Fruit fly (Drosophila melanogaster): ENCODE results near the gene CG7164.

The CG7164 gene

DNA sequence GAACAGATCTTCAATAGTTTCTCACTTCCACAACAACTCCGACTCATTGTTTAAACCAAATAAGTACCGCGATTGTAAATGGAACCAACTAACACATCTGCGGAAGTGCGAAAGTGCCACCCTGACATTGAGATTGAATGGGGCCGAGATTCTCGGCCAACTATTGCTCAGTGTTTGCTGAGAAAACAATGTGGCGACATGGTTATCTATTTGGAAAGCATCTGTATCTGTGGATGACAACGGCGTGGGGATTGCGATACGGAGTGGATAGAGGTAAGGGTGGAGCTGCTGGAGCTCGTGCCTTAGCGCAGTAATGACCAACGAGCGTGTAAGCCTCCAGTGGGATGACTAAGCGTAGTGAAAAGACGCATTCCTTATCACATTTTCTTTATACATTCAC lies 6.0 kb upstream of the CG7164 start:
- no peak for TF ChIP-seq Vsx2 (GFP tag; optimal IDR thresholded peaks at IDR 0.05; ENCODE audit: partially characterized antibody)
- no peak for TF ChIP-seq CrebA (GFP tag; optimal IDR thresholded peaks at IDR 0.05; ENCODE audit: borderline replicate concordance)
- no peak for TF ChIP-seq br (GFP tag; optimal IDR thresholded peaks at IDR 0.05)
- TF ChIP-seq Abd-B (GFP tag; optimal IDR thresholded peaks at IDR 0.05) = no peak
- no peak for TF ChIP-seq h (GFP tag; optimal IDR thresholded peaks at IDR 0.05)
- TF ChIP-seq Hnf4 (GFP tag; optimal IDR thresholded peaks at IDR 0.05) = no peak
- no peak for TF ChIP-seq Mio (GFP tag; optimal IDR thresholded peaks at IDR 0.05)
- no peak for TF ChIP-seq Dif (GFP tag; optimal IDR thresholded peaks at IDR 0.05; ENCODE audit: partially characterized antibody)
- no peak for TF ChIP-seq sv (GFP tag; optimal IDR thresholded peaks at IDR 0.05)
- TF ChIP-seq psq (GFP tag; optimal IDR thresholded peaks at IDR 0.05) = no peak
- TF ChIP-seq sage (GFP tag; optimal IDR thresholded peaks at IDR 0.05) = no peak

DNA sequence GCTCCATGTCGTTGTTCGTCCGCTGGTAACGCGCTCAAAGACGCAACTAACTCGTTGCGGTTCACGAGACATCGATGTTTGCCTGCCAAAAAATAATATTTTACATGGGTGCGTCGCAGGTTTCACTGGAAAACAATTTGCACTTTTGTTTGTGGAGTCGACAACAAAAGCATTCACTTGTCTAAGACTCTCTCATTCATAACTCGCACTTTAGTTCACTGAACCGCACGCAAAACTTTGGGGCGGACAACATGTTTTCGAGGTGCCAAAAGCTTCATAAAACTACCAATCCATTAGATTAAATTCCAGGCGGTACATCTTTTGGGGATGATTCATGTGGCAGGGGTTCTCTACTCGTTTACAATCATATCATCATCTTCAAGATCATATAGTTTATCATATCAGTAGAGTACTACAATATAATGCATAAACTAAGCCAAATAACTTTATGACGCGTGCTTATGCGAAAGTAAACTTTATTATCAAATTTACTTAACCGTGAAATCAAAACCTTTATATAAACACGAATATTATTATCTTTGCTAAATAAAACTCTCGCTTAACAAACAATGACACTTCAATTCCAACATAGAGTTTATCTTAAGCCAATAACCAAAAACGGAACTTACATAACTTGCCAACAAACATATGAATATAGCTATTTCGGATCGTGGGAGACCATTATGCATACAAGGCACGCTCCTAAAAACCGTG lies 3.1 kb upstream of the CG7164 start, which contains the start of gene CG7179:
Gene CG7179 (minus strand): TSS at position 51 of the 714 bp plus-strand sequence.
- TF ChIP-seq Mio (GFP tag; optimal IDR thresholded peaks at IDR 0.05) = no peak
- TF ChIP-seq pan (optimal IDR thresholded peaks at IDR 0.05) = no peak
- TF ChIP-seq foxo (GFP tag; optimal IDR thresholded peaks at IDR 0.05) = no peak
- TF ChIP-seq rgr (GFP tag; optimal IDR thresholded peaks at IDR 0.05) = no peak
- TF ChIP-seq dsf (GFP tag; optimal IDR thresholded peaks at IDR 0.05; ENCODE audit: borderline replicate concordance) = no peak
- TF ChIP-seq Hr78 (GFP tag; optimal IDR thresholded peaks at IDR 0.05) = no peak

DNA sequence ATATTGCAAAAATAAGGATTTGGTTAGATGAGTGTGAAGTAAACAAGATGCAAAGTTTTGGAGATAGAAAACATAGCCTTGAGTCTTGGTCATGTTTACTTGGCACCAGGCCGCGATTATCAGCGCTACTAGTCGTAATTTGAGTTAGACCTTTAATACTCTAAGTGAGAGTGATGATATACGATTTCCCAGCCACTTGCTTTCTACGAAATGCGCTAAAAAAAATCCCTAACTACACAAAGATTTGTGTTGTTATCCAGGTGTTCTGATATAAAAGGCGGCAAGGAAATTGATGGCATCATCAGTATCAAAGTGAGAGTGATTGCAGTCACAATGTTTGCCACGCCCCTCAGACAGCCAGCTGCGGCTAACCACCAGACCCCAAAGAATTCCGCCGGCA lies 1.5 kb upstream of the CG7164 start, which contains the start of gene Uro:
Gene Uro (plus strand): TSS at position 301 of the 400 bp plus-strand sequence.
- TF ChIP-seq Dfd (GFP tag; optimal IDR thresholded peaks at IDR 0.05) (no peak), rgr (GFP tag; optimal IDR thresholded peaks at IDR 0.05) (no peak), Hr78 (GFP tag; optimal IDR thresholded peaks at IDR 0.05) (no peak)

DNA sequence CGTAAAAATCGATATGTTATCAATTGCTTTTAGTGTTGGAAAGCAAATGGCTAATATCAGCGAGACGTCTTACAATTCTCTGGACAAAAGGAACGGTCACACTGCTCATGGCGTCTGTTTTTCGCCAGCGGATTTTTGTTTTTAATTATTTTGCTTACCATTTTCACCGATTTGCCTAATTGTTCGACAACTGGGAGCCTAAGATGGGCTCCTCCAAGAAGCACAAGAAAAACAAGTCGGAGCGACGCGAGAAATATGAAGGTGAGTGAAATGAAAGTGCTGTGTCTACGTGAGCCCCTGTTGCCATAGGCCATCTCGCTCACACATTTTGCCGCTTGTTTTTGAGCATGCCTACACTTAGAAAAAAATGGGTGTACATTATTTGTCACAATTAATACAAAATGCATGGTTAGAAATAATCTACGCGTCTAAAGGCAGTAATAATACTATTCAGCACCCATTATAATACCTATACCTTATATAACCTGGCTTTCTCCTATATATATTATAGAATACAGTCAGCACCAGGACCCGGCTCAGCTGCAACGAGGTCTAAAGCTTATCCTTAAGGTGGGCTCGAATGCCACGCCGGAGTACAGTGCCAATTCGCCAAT lies 1.6 kb downstream of the CG7164 start, which contains the start of gene Brd7-9:
Gene Brd7-9 (plus strand): TSS at position 78 of the 614 bp plus-strand sequence.
- peak; percentile 58 for TF ChIP-seq OdsH (GFP tag; optimal IDR thresholded peaks at IDR 0.05)
- no peak for TF ChIP-seq N (GFP tag; optimal IDR thresholded peaks at IDR 0.05)
- TF ChIP-seq woc (GFP tag; optimal IDR thresholded peaks at IDR 0.05) = no peak
- TF ChIP-seq psq (GFP tag; optimal IDR thresholded peaks at IDR 0.05) = peak; percentile 49
- TF ChIP-seq Hnf4 (GFP tag; optimal IDR thresholded peaks at IDR 0.05) = no peak
- peak; percentile 24 for TF ChIP-seq sv (GFP tag; optimal IDR thresholded peaks at IDR 0.05)
- TF ChIP-seq CrebA (GFP tag; optimal IDR thresholded peaks at IDR 0.05; ENCODE audit: borderline replicate concordance) = no peak
- no peak for TF ChIP-seq Dif (GFP tag; optimal IDR thresholded peaks at IDR 0.05; ENCODE audit: partially characterized antibody)
- TF ChIP-seq brk (GFP tag; optimal IDR thresholded peaks at IDR 0.05) = no peak
- peak; percentile 56 for TF ChIP-seq sage (GFP tag; optimal IDR thresholded peaks at IDR 0.05)
- TF ChIP-seq fru (GFP tag; optimal IDR thresholded peaks at IDR 0.05) = peak; percentile 58
- no peak for TF ChIP-seq jim (GFP tag; optimal IDR thresholded peaks at IDR 0.05)
- no peak for TF ChIP-seq Myc (optimal IDR thresholded peaks at IDR 0.05)
- TF ChIP-seq CG32264 (GFP tag; optimal IDR thresholded peaks at IDR 0.05) = no peak
- peak; percentile 6 for TF ChIP-seq Jra (GFP tag; optimal IDR thresholded peaks at IDR 0.05)
- TF ChIP-seq Hr83 (GFP tag; optimal IDR thresholded peaks at IDR 0.05; ENCODE audit: poor library complexity, severe bottlenecking) = peak; percentile 61
- peak; percentile 66 for TF ChIP-seq rgr (GFP tag; optimal IDR thresholded peaks at IDR 0.05)
- TF ChIP-seq foxo (GFP tag; optimal IDR thresholded peaks at IDR 0.05) = peak in 1 of 2 experiments; percentile 74
- TF ChIP-seq br (GFP tag; optimal IDR thresholded peaks at IDR 0.05) = peak; percentile 52
- no peak for TF ChIP-seq Dfd (GFP tag; optimal IDR thresholded peaks at IDR 0.05)
- no peak for TF ChIP-seq Sp1 (GFP tag; optimal IDR thresholded peaks at IDR 0.05)
- peak; percentile 57 for TF ChIP-seq HLH106 (tag; optimal IDR thresholded peaks at IDR 0.05)
- TF ChIP-seq Abd-B (GFP tag; optimal IDR thresholded peaks at IDR 0.05) = no peak
- TF ChIP-seq dl (GFP tag; optimal IDR thresholded peaks at IDR 0.05; ENCODE audit: insufficient read depth in 1 of 2, partially characterized antibody in 2 of 2) = no peak
- TF ChIP-seq CG9705 (GFP tag; optimal IDR thresholded peaks at IDR 0.05) = no peak
- no peak for TF ChIP-seq tai (GFP tag; optimal IDR thresholded peaks at IDR 0.05)
- TF ChIP-seq Rel (GFP tag; optimal IDR thresholded peaks at IDR 0.05) = peak; percentile 8
- TF ChIP-seq Rel (tag; optimal IDR thresholded peaks at IDR 0.05) = no peak
- TF ChIP-seq pan (optimal IDR thresholded peaks at IDR 0.05) = no peak
- no peak for TF ChIP-seq GATAd (GFP tag; optimal IDR thresholded peaks at IDR 0.05)
- no peak for TF ChIP-seq dsf (GFP tag; optimal IDR thresholded peaks at IDR 0.05; ENCODE audit: borderline replicate concordance)
- TF ChIP-seq Hr78 (GFP tag; optimal IDR thresholded peaks at IDR 0.05) = no peak
- no peak for TF ChIP-seq usp (GFP tag; optimal IDR thresholded peaks at IDR 0.05)
- TF ChIP-seq dmrt93B (GFP tag; optimal IDR thresholded peaks at IDR 0.05) = no peak
- no peak for TF ChIP-seq Vsx2 (GFP tag; optimal IDR thresholded peaks at IDR 0.05; ENCODE audit: partially characterized antibody)
- TF ChIP-seq ey (GFP tag; optimal IDR thresholded peaks at IDR 0.05) = peak; percentile 56
- no peak for TF ChIP-seq lola (GFP tag; optimal IDR thresholded peaks at IDR 0.05)
- TF ChIP-seq Mio (GFP tag; optimal IDR thresholded peaks at IDR 0.05) = no peak
- peak; percentile 68 for TF ChIP-seq h (GFP tag; optimal IDR thresholded peaks at IDR 0.05)

Measured in whole organism, wandering third instar larva.